Worm (Caenorhabditis elegans): ENCODE data around the gene cst-2.
"Not testable (repeated sequence)": the region's sequence is repeated elsewhere in the genome, so short reads cannot be mapped to it uniquely, and the experiment has no call there.

cst-2 gene

ce11 chrX:4350198-4350597, 14.3 kb upstream of the cst-2 start, which contains the start of gene F14H12.2:
Gene F14H12.2, plus strand, starts transcription at chrX:4350498.
- TF ChIP-seq hlh-15 (tag; optimal IDR thresholded peaks at IDR 0.05): no peak
- no peak for TF ChIP-seq K09A11.1 (tag; optimal IDR thresholded peaks at IDR 0.05; ENCODE audit: insufficient read depth)
- TF ChIP-seq ttx-3 (tag; optimal IDR thresholded peaks at IDR 0.05): no peak
- TF ChIP-seq ets-4 (tag; optimal IDR thresholded peaks at IDR 0.05): no peak
- TF ChIP-seq unc-42 (tag; optimal IDR thresholded peaks at IDR 0.05): no peak
- TF ChIP-seq pros-1 (tag; optimal IDR thresholded peaks at IDR 0.05): no peak
- no peak for TF ChIP-seq unc-3 (GFP tag; conservative IDR thresholded peaks at IDR 0.05)
- no peak for TF ChIP-seq unc-3 (tag; optimal IDR thresholded peaks at IDR 0.05)
- no peak for TF ChIP-seq pha-2 (tag; optimal IDR thresholded peaks at IDR 0.05)

- TF ChIP-seq ets-4 (tag; optimal IDR thresholded peaks at IDR 0.05): no peak
- no peak for TF ChIP-seq elt-4 (tag; optimal IDR thresholded peaks at IDR 0.05)
- TF ChIP-seq ceh-19 (GFP tag; optimal IDR thresholded peaks at IDR 0.05): no peak
- no peak for TF ChIP-seq hlh-15 (tag; optimal IDR thresholded peaks at IDR 0.05)
- no peak for TF ChIP-seq nhr-232 (tag; optimal IDR thresholded peaks at IDR 0.05)
- no peak for TF ChIP-seq hlh-6 (tag; optimal IDR thresholded peaks at IDR 0.05)
- TF ChIP-seq sox-4 (tag; optimal IDR thresholded peaks at IDR 0.05): no peak
- no peak for TF ChIP-seq ahr-1 (tag; optimal IDR thresholded peaks at IDR 0.05)
- no peak for TF ChIP-seq C38D4.7 (GFP tag; optimal IDR thresholded peaks at IDR 0.05)
- no peak for TF ChIP-seq ref-2 (tag; optimal IDR thresholded peaks at IDR 0.05)
- no peak for TF ChIP-seq madf-2 (tag; optimal IDR thresholded peaks at IDR 0.05)
- TF ChIP-seq ceh-22 (tag; optimal IDR thresholded peaks at IDR 0.05): no peak
- TF ChIP-seq Y22D7AL.16 (tag; optimal IDR thresholded peaks at IDR 0.05): no peak
- no peak for TF ChIP-seq eyg-1 (tag; optimal IDR thresholded peaks at IDR 0.05)
- no peak for TF ChIP-seq npax-4 (tag; optimal IDR thresholded peaks at IDR 0.05)
- TF ChIP-seq ceh-45 (GFP tag; IDR thresholded peaks at IDR 0.05): no peak
Observed at ce11 chrX:4343915-4344314, 8.1 kb upstream of the cst-2 start, which contains the start of gene F14H12.3. Gene F14H12.3, plus strand, starts transcription at chrX:4344215.

DNA sequence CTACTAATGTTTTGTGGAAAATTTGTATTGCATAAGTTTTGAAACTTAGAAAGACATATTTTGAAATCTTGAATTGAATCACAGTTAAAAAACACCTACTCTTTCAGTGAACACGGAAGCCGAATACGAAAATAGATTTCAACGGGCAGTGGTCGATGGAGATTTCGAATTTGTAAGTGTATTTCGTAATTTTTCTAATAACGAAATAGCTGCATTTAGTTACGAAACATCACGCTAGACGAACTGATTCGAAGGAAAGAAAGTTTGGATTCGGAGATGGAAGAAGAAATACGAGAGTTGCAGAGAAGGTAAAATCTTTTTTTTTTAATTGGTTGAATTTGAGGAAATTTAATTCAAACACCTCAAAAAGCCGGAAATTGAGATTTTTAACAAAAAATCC, 6.9 kb upstream of the cst-2 start:
- TF ChIP-seq unc-86 (tag; optimal IDR thresholded peaks at IDR 0.05): no peak
- TF ChIP-seq madf-2 (tag; optimal IDR thresholded peaks at IDR 0.05): no peak
- TF ChIP-seq ceh-30 (tag; optimal IDR thresholded peaks at IDR 0.05): no peak
- no peak for TF ChIP-seq ceh-24 (tag; optimal IDR thresholded peaks at IDR 0.05)
- TF ChIP-seq C38D4.7 (GFP tag; optimal IDR thresholded peaks at IDR 0.05): no peak
- no peak for TF ChIP-seq Y22D7AL.16 (tag; optimal IDR thresholded peaks at IDR 0.05)
- no peak for TF ChIP-seq ref-2 (tag; optimal IDR thresholded peaks at IDR 0.05)
- no peak for TF ChIP-seq mec-3 (tag; optimal IDR thresholded peaks at IDR 0.05; ENCODE audit: borderline replicate concordance)
- TF ChIP-seq hlh-13 (GFP tag; optimal IDR thresholded peaks at IDR 0.05): no peak
- no peak for TF ChIP-seq lim-6 (tag; optimal IDR thresholded peaks at IDR 0.05)
- TF ChIP-seq ceh-6 (GFP tag; optimal IDR thresholded peaks at IDR 0.05): no peak
- TF ChIP-seq unc-42 (tag; optimal IDR thresholded peaks at IDR 0.05): no peak
- no peak for TF ChIP-seq hlh-15 (tag; optimal IDR thresholded peaks at IDR 0.05)
- TF ChIP-seq ceh-2 (tag; optimal IDR thresholded peaks at IDR 0.05): no peak
- no peak for TF ChIP-seq tbx-2 (tag; optimal IDR thresholded peaks at IDR 0.05)
- no peak for TF ChIP-seq pat-9 (tag; optimal IDR thresholded peaks at IDR 0.05)

DNA sequence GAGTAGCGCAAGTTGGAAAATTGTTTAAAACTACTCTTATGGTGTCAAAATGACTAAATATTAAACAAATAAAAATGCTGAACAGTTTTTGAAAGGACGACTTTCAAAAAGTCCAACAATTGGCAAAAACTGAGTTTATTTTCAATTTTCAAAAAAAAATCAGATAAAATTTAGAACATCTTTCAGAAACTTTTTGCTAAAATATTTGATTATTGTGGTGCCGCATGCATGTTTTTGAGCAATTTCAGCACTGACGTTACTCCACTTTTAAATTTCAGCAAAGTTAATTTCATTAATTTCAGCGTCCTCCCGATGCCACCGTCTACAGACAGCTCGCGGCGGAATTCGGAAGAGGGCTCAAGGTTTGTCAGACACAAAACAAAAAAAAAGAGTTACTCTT, 3.5 kb upstream of the cst-2 start, which contains the start of gene cst-1:
TSS of gene cst-1 (plus strand) at position 301 of the 400 bp plus-strand sequence.
- not testable (repeated sequence) for TF ChIP-seq ceh-9, lin-11, sox-4 (tag; optimal IDR thresholded peaks at IDR 0.05)

- not testable (repeated sequence) for TF ChIP-seq tbx-2 (tag; optimal IDR thresholded peaks at IDR 0.05); syd-9 (tag; optimal IDR thresholded peaks at IDR 0.05); ceh-19 (GFP tag; optimal IDR thresholded peaks at IDR 0.05)
Observed at ce11 chrX:4332305-4332704, 3.5 kb downstream of the cst-2 start, which contains the start of gene C24A8.6. Gene C24A8.6, minus strand, starts transcription at chrX:4332405.
